Fruit fly (Drosophila melanogaster) ovary, adult (tissue): Measurements from ENCODE around the gene raw.

Source experiments
- CG17801 ChIP-seq: fragments of 200-800 bp; optimal IDR thresholded peaks from 2 replicates; lab custom pipeline; 2019; ENCODE audit warnings: missing biosample characterization, mild to moderate bottlenecking, missing genetic modification characterization, moderate library complexity; ENCODE audit not compliant: partially characterized antibody

raw gene

dm6 chr2L:8739984-8740756, at the start of gene raw:
Gene raw (minus strand): TSS chr2L:8740660.
- TF ChIP-seq CG17801, result peak; percentile 20

dm6 chr2L:8787575-8787974, 47.1 kb upstream of the raw start:
- TF ChIP-seq CG17801, result no peak

- no peak for TF ChIP-seq CG17801
Measured at dm6 chr2L:8784731-8785130, 44.3 kb upstream of the raw start.

dm6 chr2L:8782400-8782799, 41.9 kb upstream of the raw start, which contains the start of gene CG42710:
Gene CG42710 (minus strand): TSS chr2L:8782500.
- no peak for TF ChIP-seq CG17801

dm6 chr2L:8781152-8781551, 40.7 kb upstream of the raw start, which contains the start of gene LManVI:
Gene LManVI (minus strand): TSS chr2L:8781252.
- no peak for TF ChIP-seq CG17801

dm6 chr2L:8776163-8776562, 35.7 kb upstream of the raw start, which contains the start of gene LManV:
Gene LManV (minus strand): TSS chr2L:8776263.
- TF ChIP-seq CG17801, result no peak

- no peak for TF ChIP-seq CG17801
Measured at dm6 chr2L:8772244-8772643, 31.8 kb upstream of the raw start, which contains the start of gene LManIV. Gene LManIV (minus strand): TSS chr2L:8772344.

- no peak for TF ChIP-seq CG17801
Measured at dm6 chr2L:8768660-8769138, 28.2 kb upstream of the raw start, which contains the start of gene LManIII. Gene LManIII (minus strand): TSS chr2L:8768710.

- TF ChIP-seq CG17801, result no peak
Measured at dm6 chr2L:8762833-8763232, 22.4 kb upstream of the raw start.

dm6 chr2L:8752022-8752421, 11.6 kb upstream of the raw start, which contains the start of the genes CG45307 and CG12438:
Gene CG45307 (minus strand): TSS chr2L:8752122.
Gene CG12438 (plus strand): TSS chr2L:8752285.
- TF ChIP-seq CG17801, result no peak

dm6 chr2L:8747480-8747879, 7.0 kb upstream of the raw start:
- TF ChIP-seq CG17801, result no peak

- TF ChIP-seq CG17801, result no peak
Measured at dm6 chr2L:8746350-8746759, 5.9 kb upstream of the raw start.

- TF ChIP-seq CG17801, result no peak
Measured at dm6 chr2L:8743082-8743481, 2.6 kb upstream of the raw start.

- TF ChIP-seq CG17801, result no peak
Measured at dm6 chr2L:8740757-8741278, 358 bp upstream of the raw start.

- TF ChIP-seq CG17801, result no peak
Measured at dm6 chr2L:8738253-8738665, 2.2 kb downstream of the raw start.

- TF ChIP-seq CG17801, result no peak
Measured at dm6 chr2L:8736383-8736782, 4.1 kb downstream of the raw start.

- TF ChIP-seq CG17801, result peak; percentile 51
Measured at dm6 chr2L:8735572-8735996, 4.9 kb downstream of the raw start.

dm6 chr2L:8734998-8735397, 5.5 kb downstream of the raw start:
- no peak for TF ChIP-seq CG17801
